Fruit fly (Drosophila melanogaster) Kc167 (cell line): ENCODE data around the gene CG15465.

ENCODE experiments used
- Sin3A ChIP-seq: fragments of >200 bp; optimal IDR thresholded peaks from 2 replicates; lab custom pipeline; 2018; ENCODE audit warnings: missing external identifiers
- h ChIP-seq: fragments of >200 bp; optimal IDR thresholded peaks from 3 replicates; lab custom pipeline; 2018; ENCODE audit warnings: missing external identifiers
- insv ChIP-seq: fragments of >200 bp; optimal IDR thresholded peaks from 3 replicates; lab custom pipeline; 2018; ENCODE audit warnings: missing external identifiers

- TF ChIP-seq insv (lab: Kevin White, UChicago), result no peak
- TF ChIP-seq Sin3A (lab: Kevin White, UChicago), result no peak
- no peak for TF ChIP-seq h (lab: Kevin White, UChicago)
Observed at dm6 chrX:5085469-5085868, at the start of gene CG15465, which contains the start of gene rg.
